Worm (Caenorhabditis elegans) whole organism, L4 larva: ENCODE measurements around the gene umps-1.

Experiments
- F10B5.3 ChIP-seq: sonication (generic microtip); optimal IDR thresholded peaks from 2 replicates; lab custom pipeline; 2016; ENCODE audit warnings: mild to moderate bottlenecking, missing genetic modification characterization, missing compliant biosample characterization
- F49E8.2 ChIP-seq: sonication (generic microtip); optimal IDR thresholded peaks from 2 replicates; lab custom pipeline; 2016; ENCODE audit warnings: missing compliant biosample characterization, mild to moderate bottlenecking, missing genetic modification characterization, borderline replicate concordance
- T20F7.1 ChIP-seq: fragments of 200-800 bp; sonication (Bioruptor generic); optimal IDR thresholded peaks from 2 replicates; lab custom pipeline; 2018; ENCODE audit warnings: mild to moderate bottlenecking, missing genetic modification characterization, missing compliant biosample characterization
- aha-1 ChIP-seq: fragments of 150-350 bp; peaks from one replicate; lab custom pipeline; 2014; ENCODE audit warnings: missing biosample characterization, missing genetic modification characterization
- ama-1 ChIP-seq: fragments of 150-350 bp; optimal IDR thresholded peaks from 2 replicates; lab custom pipeline; 2014; ENCODE audit warnings: inconsistent platforms, mixed read lengths
- arid-1 ChIP-seq: fragments of 200-800 bp; sonication (Bioruptor generic); conservative IDR thresholded peaks from 2 replicates; pipeline ENCODE4 v1.3.6; 2022; ENCODE audit warnings: missing genetic modification reagents, missing genetic modification characterization, missing compliant biosample characterization
- daf-16 ChIP-seq, 3 experiments: sonication (generic microtip); optimal IDR thresholded peaks; 2 replicates each; lab custom pipeline; 2016 to 2017; ENCODE audit warnings: missing genetic modification characterization in 3 of 3, missing genetic modification reagents in 3 of 3, mild to moderate bottlenecking in 2 of 3, missing compliant biosample characterization in 2 of 3, missing biosample characterization in 1 of 3, moderate library complexity in 1 of 3
- dmd-6 ChIP-seq: fragments of 200-800 bp; sonication (Bioruptor generic); IDR thresholded peaks from 2 replicates; pipeline ENCODE4 v1.3.6; 2022; ENCODE audit warnings: missing genetic modification reagents, missing genetic modification characterization, missing compliant biosample characterization
- dmd-9 ChIP-seq: fragments of 200-800 bp; sonication (Bioruptor generic); IDR thresholded peaks from 2 replicates; pipeline ENCODE4 v1.3.6; 2022; ENCODE audit warnings: missing genetic modification reagents, missing genetic modification characterization, missing compliant biosample characterization
- dpl-1 ChIP-seq: fragments of 150-350 bp; optimal IDR thresholded peaks from 2 replicates; lab custom pipeline; 2014; ENCODE audit warnings: missing biosample characterization, missing genetic modification reagents, missing genetic modification characterization
- dve-1 ChIP-seq: sonication (generic microtip); optimal IDR thresholded peaks from 2 replicates; lab custom pipeline; 2017; ENCODE audit warnings: antibody characterized with exemption, mild to moderate bottlenecking, missing genetic modification characterization, missing compliant biosample characterization; ENCODE audit not compliant: insufficient read depth
- fkh-10 ChIP-seq: fragments of 150-350 bp; optimal IDR thresholded peaks from 2 replicates; lab custom pipeline; 2014; ENCODE audit warnings: missing biosample characterization, missing genetic modification reagents, missing genetic modification characterization
- hlh-11 ChIP-seq: fragments of 200-800 bp; sonication (Bioruptor generic); optimal IDR thresholded peaks from 2 replicates; lab custom pipeline; 2018; ENCODE audit warnings: mild to moderate bottlenecking, missing genetic modification characterization, missing compliant biosample characterization
- hlh-30 ChIP-seq: sonication (generic microtip); optimal IDR thresholded peaks from 2 replicates; lab custom pipeline; 2017; ENCODE audit warnings: antibody characterized with exemption, mild to moderate bottlenecking, missing genetic modification characterization, missing compliant biosample characterization; ENCODE audit not compliant: insufficient read depth
- lim-7 ChIP-seq: fragments of 200-800 bp; sonication (Bioruptor generic); IDR thresholded peaks from 2 replicates; pipeline ENCODE4 v1.3.6; 2022; ENCODE audit warnings: missing genetic modification characterization, missing compliant biosample characterization
- lin-15B ChIP-seq: fragments of 150-350 bp; sonication (generic microtip); optimal IDR thresholded peaks from 3 replicates; lab custom pipeline; 2014; ENCODE audit warnings: missing biosample characterization, missing genetic modification characterization
- lsy-2 ChIP-seq, 2 experiments: fragments of 150-350 bp in 1 of 2; sonication (generic microtip) in 1 of 2; optimal IDR thresholded peaks; 2 replicates each; lab custom pipeline; 2014 to 2017; ENCODE audit warnings: missing biosample characterization in 2 of 2, missing genetic modification characterization in 2 of 2
- madf-5 ChIP-seq, 2 experiments: fragments of 200-800 bp; sonication (Bioruptor generic); IDR thresholded peaks; 2 replicates each; pipeline ENCODE4 v1.3.6; 2022; ENCODE audit warnings: missing compliant biosample characterization in 2 of 2, missing genetic modification characterization in 2 of 2
- madf-9 ChIP-seq: fragments of 200-800 bp; sonication (Bioruptor generic); conservative IDR thresholded peaks from 2 replicates; pipeline ENCODE4 v1.3.6; 2022; ENCODE audit warnings: missing genetic modification reagents, missing genetic modification characterization, missing compliant biosample characterization
- mdl-1 ChIP-seq, 2 experiments: fragments of 150-350 bp in 1 of 2; sonication (generic microtip) in 1 of 2; optimal IDR thresholded peaks; 2 replicates each; lab custom pipeline; 2014 to 2017; ENCODE audit warnings: missing biosample characterization in 2 of 2, missing genetic modification characterization in 2 of 2
- mdt-29 ChIP-seq: fragments of 200-800 bp; sonication (Bioruptor generic); IDR thresholded peaks from 2 replicates; pipeline ENCODE4 v1.3.6; 2022; ENCODE audit warnings: missing genetic modification reagents, missing genetic modification characterization, missing compliant biosample characterization
- mep-1 ChIP-seq: fragments of 150-350 bp; sonication (generic microtip); optimal IDR thresholded peaks from 3 replicates; lab custom pipeline; 2014; ENCODE audit warnings: missing biosample characterization, missing genetic modification characterization
- mes-2 ChIP-seq: sonication (generic microtip); optimal IDR thresholded peaks from 2 replicates; lab custom pipeline; 2016; ENCODE audit warnings: missing genotype, mild to moderate bottlenecking, missing genetic modification characterization, missing compliant biosample characterization; ENCODE audit not compliant: poor library complexity, severe bottlenecking
- mxl-3 ChIP-seq: fragments of 200-800 bp; sonication (Bioruptor generic); optimal IDR thresholded peaks from 2 replicates; lab custom pipeline; 2018; ENCODE audit warnings: mild to moderate bottlenecking, missing genetic modification characterization, missing compliant biosample characterization
- nhr-10 ChIP-seq: fragments of 150-350 bp; optimal IDR thresholded peaks from 2 replicates; lab custom pipeline; 2014; ENCODE audit warnings: missing biosample characterization, missing genetic modification characterization
- nhr-111 ChIP-seq: fragments of 200-800 bp; sonication (Bioruptor generic); optimal IDR thresholded peaks from 2 replicates; lab custom pipeline; 2018; ENCODE audit warnings: mild to moderate bottlenecking, missing genetic modification characterization, missing compliant biosample characterization
- nhr-25 ChIP-seq: sonication (generic microtip); optimal IDR thresholded peaks from 2 replicates; lab custom pipeline; 2017; ENCODE audit warnings: missing genetic modification characterization, mild to moderate bottlenecking, missing compliant biosample characterization, antibody characterized with exemption, moderate library complexity, borderline replicate concordance; ENCODE audit not compliant: insufficient read depth
- nhr-28 ChIP-seq: fragments of 150-350 bp; optimal IDR thresholded peaks from 2 replicates; lab custom pipeline; 2014; ENCODE audit warnings: missing biosample characterization, missing genetic modification characterization
- nhr-42 ChIP-seq: fragments of 200-800 bp; sonication (Bioruptor generic); IDR thresholded peaks from 2 replicates; pipeline ENCODE4 v1.3.6; 2022; ENCODE audit warnings: missing genetic modification characterization, missing compliant biosample characterization
- nhr-48 ChIP-seq: sonication (generic microtip); optimal IDR thresholded peaks from 2 replicates; lab custom pipeline; 2016; ENCODE audit warnings: mild to moderate bottlenecking, missing genetic modification characterization, missing compliant biosample characterization
- nhr-76 ChIP-seq: fragments of 150-350 bp; optimal IDR thresholded peaks from 2 replicates; lab custom pipeline; 2014; ENCODE audit warnings: missing biosample characterization, missing genetic modification characterization
- rbr-2 ChIP-seq: sonication (generic microtip); optimal IDR thresholded peaks from 2 replicates; lab custom pipeline; 2016; ENCODE audit warnings: missing genotype, missing genetic modification characterization, missing compliant biosample characterization
- spr-1 ChIP-seq: sonication (generic microtip); optimal IDR thresholded peaks from 2 replicates; lab custom pipeline; 2016; ENCODE audit warnings: mild to moderate bottlenecking, missing genetic modification characterization, missing compliant biosample characterization
- tra-1 ChIP-seq: fragments of 200-800 bp; sonication (Bioruptor generic); IDR thresholded peaks from 2 replicates; pipeline ENCODE4 v1.3.6; 2022; ENCODE audit warnings: missing genetic modification reagents, missing genetic modification characterization, missing compliant biosample characterization
- zfp-3 ChIP-seq: fragments of 200-800 bp; sonication (Bioruptor generic); conservative IDR thresholded peaks from 2 replicates; pipeline ENCODE4 v1.3.6; 2022; ENCODE audit warnings: missing genetic modification reagents, missing genetic modification characterization, missing compliant biosample characterization

umps-1 gene

DNA sequence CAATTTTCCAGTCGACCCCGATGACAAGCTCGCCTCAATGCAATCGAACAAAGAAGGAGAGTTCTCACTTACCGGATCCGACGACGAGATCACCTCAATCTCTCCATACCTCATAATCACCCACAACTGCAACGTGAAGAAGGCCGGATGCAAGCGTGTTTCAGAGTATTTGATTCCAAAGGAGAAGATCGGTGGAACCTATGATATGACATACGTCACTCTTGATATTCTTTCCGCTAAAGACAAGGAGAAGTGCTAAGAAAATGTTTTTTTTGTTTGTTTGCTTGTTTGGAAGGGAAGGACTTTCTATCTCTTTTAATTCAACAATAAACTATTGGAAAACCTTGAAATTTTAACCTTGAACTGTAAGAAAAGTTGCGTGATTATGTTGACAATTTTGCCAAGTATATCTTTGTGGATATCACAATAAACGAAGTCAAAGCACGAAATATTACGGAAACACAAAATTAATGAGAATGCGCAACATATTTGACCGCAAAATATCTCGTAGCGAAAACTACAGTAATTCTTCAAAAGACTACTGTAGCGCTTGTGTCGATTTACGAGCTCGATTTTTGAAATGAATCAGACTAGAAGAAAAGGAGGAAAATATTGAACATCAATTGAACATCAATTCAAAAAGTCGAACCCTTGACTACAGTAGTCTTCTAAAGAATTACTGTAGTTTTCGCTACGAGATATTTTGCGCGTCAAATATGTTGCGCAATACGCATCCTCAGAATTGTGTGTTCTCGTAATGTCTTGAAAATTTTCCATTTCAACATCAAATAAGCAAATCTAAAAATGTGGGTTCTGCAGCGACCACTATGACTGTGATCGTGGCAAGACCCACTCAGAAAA is 18.2 kb downstream of the umps-1 start (continued):
- no peak for TF ChIP-seq F10B5.3
- TF ChIP-seq dmd-9, result no peak
- no peak for TF ChIP-seq mdl-1 (tag; optimal IDR thresholded peaks at IDR 0.05; lab: Kevin White, UChicago)
- TF ChIP-seq madf-5 (GFP tag; IDR thresholded peaks at IDR 0.05; lab: Robert Waterston, UW), result no peak
- TF ChIP-seq zfp-3, result peak; percentile 74; the same call in 1 of the 2 replicates
- no peak for TF ChIP-seq mdt-29 (GFP tag; lab: Robert Waterston, UW)
- no peak for TF ChIP-seq rbr-2 (tag; lab: Kevin White, UChicago)
- no peak for TF ChIP-seq spr-1 (tag; lab: Kevin White, UChicago)
- peak; percentile 53 for TF ChIP-seq dve-1 (tag; lab: Kevin White, UChicago)
- TF ChIP-seq madf-9 (GFP tag; lab: Robert Waterston, UW), result no peak
- TF ChIP-seq nhr-28 (tag; lab: Kevin White, UChicago), result peak; percentile 11
- no peak for TF ChIP-seq nhr-42 (GFP tag; lab: Robert Waterston, UW)
- no peak for TF ChIP-seq dpl-1 (GFP tag; lab: Kevin White, UChicago)

DNA sequence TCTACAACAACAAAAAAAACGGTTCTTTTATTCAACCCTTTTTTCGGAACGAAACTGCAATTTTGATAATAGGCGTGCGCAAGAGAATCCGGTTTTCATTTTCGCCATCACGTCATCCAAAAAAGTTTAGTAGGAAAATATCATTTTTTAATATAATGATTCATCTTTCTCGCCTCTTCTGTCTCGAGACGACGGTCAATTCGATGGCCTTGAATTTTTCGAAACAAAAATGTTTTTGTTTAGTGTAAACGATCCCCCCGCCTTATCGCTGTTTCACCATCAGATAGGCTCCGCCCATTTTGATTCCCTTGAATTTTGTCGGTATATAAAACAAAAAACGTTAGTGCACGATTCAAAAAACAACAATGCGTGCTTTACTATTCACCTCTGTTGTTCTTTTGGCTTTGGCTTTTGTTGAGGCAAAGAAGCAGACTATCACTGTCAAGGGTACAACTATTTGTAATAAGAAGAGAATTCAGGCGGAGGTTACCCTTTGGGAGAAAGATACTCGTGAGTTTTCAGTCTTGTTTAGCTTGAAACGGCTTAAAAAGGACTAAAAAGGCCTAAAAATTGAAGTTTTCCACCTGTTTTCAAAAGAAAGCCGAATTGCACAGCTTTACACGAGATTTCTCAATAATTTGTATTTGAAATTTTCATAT is 19.8 kb downstream of the umps-1 start, which contains the start of gene ttr-15:
Gene ttr-15 (plus strand): TSS at position 340 of the 659 bp plus-strand sequence.
- peak; percentile 87 for TF ChIP-seq aha-1
- TF ChIP-seq fkh-10 (GFP tag; lab: Kevin White, UChicago), result no peak
- TF ChIP-seq nhr-25 (tag; lab: Kevin White, UChicago), result peak; percentile 38
- TF ChIP-seq lim-7 (GFP tag; lab: Robert Waterston, UW), result no peak
- TF ChIP-seq zfp-3, result 0 out of 2 replicates have a peak, but pooled peaks have one; percentile 14
- TF ChIP-seq nhr-48, result no peak
- peak; percentile 41 for TF ChIP-seq nhr-28 (tag; lab: Kevin White, UChicago)
- TF ChIP-seq mdl-1 (tag; optimal IDR thresholded peaks at IDR 0.05; lab: Kevin White, UChicago), result peak in 1 of 2 experiments; percentile 12
- peak in 1 of 2 experiments; percentile 20 for TF ChIP-seq lsy-2 (tag; optimal IDR thresholded peaks at IDR 0.05; lab: Kevin White, UChicago)
- no peak for TF ChIP-seq lin-15B (tag; lab: Kevin White, UChicago)
- TF ChIP-seq hlh-30 (tag; lab: Kevin White, UChicago), result peak; percentile 34
- TF ChIP-seq dmd-6 (GFP tag; lab: Robert Waterston, UW), result peak; percentile 41
- TF ChIP-seq nhr-10, result peak; percentile 13
- TF ChIP-seq tra-1 (GFP tag; lab: Robert Waterston, UW), result 0 out of 2 replicates have a peak, but pooled peaks have one; percentile 28
- no peak for TF ChIP-seq F49E8.2 (tag; lab: Kevin White, UChicago)
- TF ChIP-seq nhr-111 (GFP tag; lab: Kevin White, UChicago), result no peak
- peak; percentile 54 for TF ChIP-seq T20F7.1 (GFP tag; lab: Kevin White, UChicago)
- TF ChIP-seq nhr-76, result peak; percentile 1
- TF ChIP-seq mxl-3 (GFP tag; lab: Kevin White, UChicago), result peak; percentile 24
- TF ChIP-seq ama-1 (lab: Kevin White, UChicago), result peak; percentile 96
- peak; percentile 44 for TF ChIP-seq mep-1 (tag; lab: Kevin White, UChicago)
- TF ChIP-seq arid-1 (GFP tag; lab: Robert Waterston, UW), result no peak
- peak; percentile 51 for TF ChIP-seq hlh-11 (tag; lab: Kevin White, UChicago)
- peak; percentile 19 for TF ChIP-seq mes-2 (tag; lab: Kevin White, UChicago)
- no peak for TF ChIP-seq daf-16 (GFP tag; optimal IDR thresholded peaks at IDR 0.05; lab: Kevin White, UChicago)
- peak; percentile 16 for TF ChIP-seq daf-16 (tag; optimal IDR thresholded peaks at IDR 0.05; lab: Kevin White, UChicago)
- TF ChIP-seq dve-1 (tag; lab: Kevin White, UChicago), result peak; percentile 72
